Worm (Caenorhabditis elegans): Measurements from ENCODE around the gene gst-22.

The gst-22 gene

DNA sequence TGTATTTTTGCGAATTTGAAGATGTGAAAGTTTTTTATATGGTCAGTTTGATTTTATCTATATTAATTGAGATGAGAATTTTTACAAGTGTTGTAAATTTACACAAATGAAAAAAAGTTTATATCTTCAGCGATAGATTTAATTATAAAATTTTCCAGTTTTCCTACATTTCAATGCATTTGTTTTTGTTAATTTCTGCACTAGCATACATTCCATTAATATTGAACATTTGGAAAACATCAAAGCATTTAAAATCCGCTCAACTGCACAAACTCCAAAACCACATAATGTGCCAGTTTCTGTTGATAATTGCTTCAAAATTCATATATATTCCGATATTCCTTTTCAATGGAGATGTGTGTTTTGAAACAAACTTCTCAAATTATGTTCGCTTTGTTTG lies 49.2 kb downstream of the gst-22 start, which contains the start of gene srh-277:
TSS of gene srh-277 (plus strand) at position 301 of the 400 bp plus-strand sequence.
- TF ChIP-seq athp-1 (tag; optimal IDR thresholded peaks at IDR 0.05) (no peak), nhr-27 (tag; optimal IDR thresholded peaks at IDR 0.05) (no peak), sdz-38 (tag; optimal IDR thresholded peaks at IDR 0.05) (no peak), F55B11.4 (tag; optimal IDR thresholded peaks at IDR 0.05; ENCODE audit: borderline replicate concordance, insufficient read depth) (no peak), lsl-1 (GFP tag; optimal IDR thresholded peaks at IDR 0.05) (no peak), unc-130 (GFP tag; optimal IDR thresholded peaks at IDR 0.05) (no peak), hlh-26 (GFP tag; conservative IDR thresholded peaks at IDR 0.05) (no peak), C17E4.6 (GFP tag; IDR thresholded peaks at IDR 0.05) (no peak), aptf-3 (GFP tag; IDR thresholded peaks at IDR 0.05) (no peak), nhr-179 (tag; optimal IDR thresholded peaks at IDR 0.05) (no peak), Y53F4B.3 (GFP tag; IDR thresholded peaks at IDR 0.05) (no peak), F22D6.2 (tag; optimal IDR thresholded peaks at IDR 0.05) (no peak), F10E7.11 (tag; optimal IDR thresholded peaks at IDR 0.05) (no peak), madf-6 (GFP tag; IDR thresholded peaks at IDR 0.05) (no peak)

DNA sequence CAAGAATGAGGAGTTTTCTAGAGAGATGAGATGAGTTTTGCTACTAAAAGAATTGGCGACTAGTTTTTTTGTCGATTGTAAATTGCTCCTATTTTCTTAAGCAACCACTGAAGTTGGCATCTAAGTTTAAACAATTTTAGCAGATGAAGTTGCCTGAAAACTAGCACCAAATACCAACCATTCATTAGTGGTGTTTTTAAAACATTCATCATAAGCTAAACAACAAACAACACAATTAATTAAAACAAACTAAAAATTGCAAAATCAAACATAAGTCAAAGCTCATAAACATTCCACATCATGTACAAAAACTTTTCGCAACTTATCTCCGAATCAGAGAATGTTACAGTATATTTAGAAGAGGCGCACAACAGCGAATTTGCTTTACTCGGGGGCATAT lies 50.0 kb downstream of the gst-22 start, which contains the start of gene srz-13:
TSS of gene srz-13 (plus strand) at position 301 of the 400 bp plus-strand sequence.
- TF ChIP-seq ztf-3 (GFP tag; optimal IDR thresholded peaks at IDR 0.05) (no peak), efl-1 (GFP tag; optimal IDR thresholded peaks at IDR 0.05) (no peak), ztf-25 (GFP tag; IDR thresholded peaks at IDR 0.05) (no peak), egl-44 (GFP tag; IDR thresholded peaks at IDR 0.05) (no peak), snpc-1.3 (tag; optimal IDR thresholded peaks at IDR 0.05; ENCODE audit: insufficient read depth) (no peak), fkh-3 (tag; optimal IDR thresholded peaks at IDR 0.05) (no peak), mel-28 (tag; optimal IDR thresholded peaks at IDR 0.05; ENCODE audit: borderline replicate concordance) (no peak), snpc-3.4 (tag; optimal IDR thresholded peaks at IDR 0.05) (no peak)

All from whole organism, young adult.